Fruit fly (Drosophila melanogaster) whole organism, embryonic: Measurements from ENCODE around the gene Pka-C1.
A peak's percentile ranks its signal among the peaks of the same experiment; 100 is the strongest.

ENCODE experiments used
- CG11723 ChIP-seq: fragments of 200-800 bp; sonication (Bioruptor generic); optimal IDR thresholded peaks from 2 replicates; lab custom pipeline; 2017; ENCODE audit warnings: missing biosample characterization, mild to moderate bottlenecking, missing genetic modification characterization
- CG12071 ChIP-seq: fragments of 200-800 bp; sonication (Bioruptor generic); optimal IDR thresholded peaks from 3 replicates; lab custom pipeline; 2018; ENCODE audit warnings: missing biosample characterization, mild to moderate bottlenecking, missing genetic modification characterization
- CG13296 ChIP-seq: fragments of 200-800 bp; sonication (Bioruptor generic); optimal IDR thresholded peaks from 3 replicates; lab custom pipeline; 2018; ENCODE audit warnings: missing biosample characterization, mild to moderate bottlenecking, missing genetic modification characterization
- CG14965 ChIP-seq: fragments of 200-800 bp; sonication (Bioruptor generic); optimal IDR thresholded peaks from 2 replicates; lab custom pipeline; 2016; ENCODE audit warnings: missing biosample characterization, missing genetic modification characterization, borderline replicate concordance
- CG15514 ChIP-seq: fragments of 200-800 bp; sonication (Bioruptor generic); optimal IDR thresholded peaks from 3 replicates; lab custom pipeline; 2017; ENCODE audit warnings: missing biosample characterization, missing genetic modification characterization, mild to moderate bottlenecking, moderate library complexity, missing genetic modification reagents
- CG15601 ChIP-seq: fragments of 200-800 bp; sonication (Bioruptor generic); optimal IDR thresholded peaks from 3 replicates; lab custom pipeline; 2019; ENCODE audit warnings: missing biosample characterization, mild to moderate bottlenecking, missing genetic modification characterization, moderate library complexity
- CG16813 ChIP-seq: fragments of 200-800 bp; sonication (Bioruptor generic); IDR thresholded peaks from 3 replicates; pipeline ENCODE4 v1.3.6; 2022; ENCODE audit warnings: missing biosample characterization, missing genetic modification characterization; ENCODE audit not compliant: partially characterized antibody
- CG30403 ChIP-seq: fragments of 200-800 bp; sonication (Bioruptor generic); optimal IDR thresholded peaks from 3 replicates; lab custom pipeline; 2016; ENCODE audit warnings: missing biosample characterization, missing genetic modification characterization
- CG30431 ChIP-seq: fragments of 200-800 bp; sonication (Bioruptor generic); optimal IDR thresholded peaks from 2 replicates; lab custom pipeline; 2017; ENCODE audit warnings: missing biosample characterization, missing genetic modification characterization
- CG32532 ChIP-seq: fragments of 200-800 bp; sonication (Bioruptor generic); IDR thresholded peaks from 2 replicates; pipeline ENCODE4 v1.3.6; 2022; ENCODE audit warnings: missing biosample characterization, missing genetic modification characterization
- CG32767 ChIP-seq: fragments of 200-800 bp; sonication (Bioruptor generic); IDR thresholded peaks from 2 replicates; pipeline ENCODE4 v1.3.6; 2022; ENCODE audit warnings: missing biosample characterization, missing genetic modification characterization
- CG7745 ChIP-seq: fragments of 200-800 bp; sonication (Bioruptor generic); optimal IDR thresholded peaks from 2 replicates; lab custom pipeline; 2018; ENCODE audit warnings: missing biosample characterization, mild to moderate bottlenecking, missing genetic modification characterization, moderate library complexity
- CG7928 ChIP-seq: fragments of 200-800 bp; sonication (Bioruptor generic); optimal IDR thresholded peaks from 2 replicates; lab custom pipeline; 2017; ENCODE audit warnings: missing biosample characterization, mild to moderate bottlenecking, missing genetic modification characterization
- CG8290 ChIP-seq, 3 experiments: fragments of 200-800 bp; sonication (Bioruptor generic); optimal IDR thresholded peaks; 2 replicates each; lab custom pipeline; 2016 to 2019; ENCODE audit warnings: missing biosample characterization in 3 of 3, missing genetic modification characterization in 3 of 3, mild to moderate bottlenecking in 2 of 3, moderate library complexity in 1 of 3
- Fer1 ChIP-seq: fragments of 200-800 bp; sonication (Bioruptor generic); optimal IDR thresholded peaks from 2 replicates; lab custom pipeline; 2017; ENCODE audit warnings: missing biosample characterization, mild to moderate bottlenecking, missing genetic modification characterization
- Fer2 ChIP-seq: fragments of 200-800 bp; sonication (Bioruptor generic); optimal IDR thresholded peaks from 2 replicates; lab custom pipeline; 2018; ENCODE audit warnings: missing biosample characterization, mild to moderate bottlenecking, missing genetic modification characterization, moderate library complexity
- HLHmδ ChIP-seq: fragments of 200-800 bp; sonication (Bioruptor generic); optimal IDR thresholded peaks from 2 replicates; lab custom pipeline; 2018; ENCODE audit warnings: missing biosample characterization, mild to moderate bottlenecking, missing genetic modification characterization, moderate library complexity
- Jarid2 ChIP-seq: fragments of 200-800 bp; sonication (Bioruptor generic); optimal IDR thresholded peaks from 3 replicates; lab custom pipeline; 2017; ENCODE audit warnings: mild to moderate bottlenecking, missing biosample characterization, missing genetic modification reagents, missing genetic modification characterization
- NFAT ChIP-seq: fragments of 200-800 bp; sonication (Bioruptor generic); IDR thresholded peaks from 2 replicates; pipeline ENCODE4 v1.3.6; 2022; ENCODE audit warnings: missing biosample characterization, missing genetic modification characterization
- Oaz ChIP-seq: fragments of 200-800 bp; sonication (Bioruptor generic); IDR thresholded peaks from 2 replicates; pipeline ENCODE4 v1.3.6; 2022; ENCODE audit warnings: missing biosample characterization, missing genetic modification characterization
- Six4 ChIP-seq: fragments of 200-800 bp; sonication (Bioruptor generic); optimal IDR thresholded peaks from 2 replicates; lab custom pipeline; 2016; ENCODE audit warnings: missing biosample characterization, missing genetic modification characterization
- cas ChIP-seq: fragments of 200-800 bp; sonication (Bioruptor generic); IDR thresholded peaks from 2 replicates; pipeline ENCODE4 v1.3.6; 2022; ENCODE audit warnings: missing biosample characterization, missing genetic modification characterization
- ci ChIP-seq: fragments of 200-800 bp; sonication (Bioruptor generic); IDR thresholded peaks from 3 replicates; pipeline ENCODE4 v1.3.6; 2022; ENCODE audit warnings: missing biosample characterization, missing genetic modification characterization
- fd64A ChIP-seq: fragments of 200-800 bp; sonication (Bioruptor generic); optimal IDR thresholded peaks from 3 replicates; lab custom pipeline; 2018; ENCODE audit warnings: missing biosample characterization, mild to moderate bottlenecking, missing genetic modification characterization
- grau ChIP-seq: fragments of 200-800 bp; optimal IDR thresholded peaks from 3 replicates; lab custom pipeline; 2019; ENCODE audit warnings: missing biosample characterization, mild to moderate bottlenecking, missing genetic modification characterization, moderate library complexity
- gsb-n ChIP-seq: fragments of 200-800 bp; sonication (Bioruptor generic); optimal IDR thresholded peaks from 3 replicates; lab custom pipeline; 2018; ENCODE audit warnings: missing biosample characterization, mild to moderate bottlenecking, missing genetic modification characterization
- her ChIP-seq: fragments of 200-800 bp; sonication (Bioruptor generic); optimal IDR thresholded peaks from 2 replicates; lab custom pipeline; 2016; ENCODE audit warnings: missing biosample characterization, missing genetic modification characterization
- kay ChIP-seq: fragments of 200-800 bp; sonication (Bioruptor generic); optimal IDR thresholded peaks from 2 replicates; lab custom pipeline; 2016; ENCODE audit warnings: missing biosample characterization, missing genetic modification characterization
- lbe ChIP-seq: fragments of 200-800 bp; sonication (Bioruptor generic); optimal IDR thresholded peaks from 2 replicates; lab custom pipeline; 2016; ENCODE audit warnings: missing biosample characterization, mild to moderate bottlenecking, missing genetic modification characterization
- mirr ChIP-seq: fragments of 200-800 bp; sonication (Bioruptor generic); optimal IDR thresholded peaks from 3 replicates; lab custom pipeline; 2018; ENCODE audit warnings: missing biosample characterization, mild to moderate bottlenecking, missing genetic modification characterization
- otp ChIP-seq: fragments of 200-800 bp; sonication (Bioruptor generic); IDR thresholded peaks from 3 replicates; pipeline ENCODE4, ENCODE4 v1.3.6; 2022; ENCODE audit warnings: missing biosample characterization, missing genetic modification characterization
- pan ChIP-seq, 4 experiments: fragments of >200 bp in 3 of 4; fragments of 200-800 bp in 1 of 4; sonication (Bioruptor generic) in 1 of 4; optimal IDR thresholded peaks in 3 of 4; IDR thresholded peaks in 1 of 4; 2 replicates each; pipeline versions ENCODE4 v1.3.6 to Lab custom; 2017 to 2022; ENCODE audit warnings: missing biosample characterization in 2 of 4, missing genetic modification characterization in 2 of 4, mixed read lengths in 1 of 4
- row ChIP-seq: fragments of 200-800 bp; sonication (Bioruptor generic); IDR thresholded peaks from 3 replicates; pipeline ENCODE4 v1.3.6; 2022; ENCODE audit warnings: missing biosample characterization, missing genetic modification characterization
- sens-2 ChIP-seq: fragments of 200-800 bp; sonication (Bioruptor generic); IDR thresholded peaks from 2 replicates; pipeline ENCODE4 v1.3.6; 2022; ENCODE audit warnings: missing biosample characterization, missing genetic modification characterization
- so ChIP-seq: fragments of 200-800 bp; sonication (Bioruptor generic); IDR thresholded peaks from 3 replicates; pipeline ENCODE4 v1.3.6; 2022; ENCODE audit warnings: missing biosample characterization, missing genetic modification characterization
- stc ChIP-seq: fragments of 200-800 bp; sonication (Bioruptor generic); IDR thresholded peaks from 2 replicates; pipeline ENCODE4 v1.3.6; 2022; ENCODE audit warnings: missing biosample characterization, missing genetic modification characterization
- twi ChIP-seq: fragments of 200-800 bp; optimal IDR thresholded peaks from 2 replicates; lab custom pipeline; 2019; ENCODE audit warnings: missing biosample characterization, mild to moderate bottlenecking, missing genetic modification characterization, moderate library complexity
- vfl ChIP-seq: fragments of 200-800 bp; sonication (Bioruptor generic); optimal IDR thresholded peaks from 2 replicates; lab custom pipeline; 2016; ENCODE audit warnings: missing biosample characterization, missing genetic modification characterization
- vvl ChIP-seq: fragments of 200-800 bp; sonication (Bioruptor generic); IDR thresholded peaks from 2 replicates; pipeline ENCODE4 v1.3.6; 2022; ENCODE audit warnings: missing biosample characterization, missing genetic modification characterization
- z ChIP-seq: fragments of 200-800 bp; sonication (Bioruptor generic); IDR thresholded peaks from 3 replicates; pipeline ENCODE4 v1.3.6; 2022; ENCODE audit warnings: missing biosample characterization, missing genetic modification characterization
- zen ChIP-seq: fragments of 200-800 bp; sonication (Bioruptor generic); optimal IDR thresholded peaks from 3 replicates; lab custom pipeline; 2018; ENCODE audit warnings: missing biosample characterization, mild to moderate bottlenecking, missing genetic modification characterization, moderate library complexity

The Pka-C1 gene

DNA sequence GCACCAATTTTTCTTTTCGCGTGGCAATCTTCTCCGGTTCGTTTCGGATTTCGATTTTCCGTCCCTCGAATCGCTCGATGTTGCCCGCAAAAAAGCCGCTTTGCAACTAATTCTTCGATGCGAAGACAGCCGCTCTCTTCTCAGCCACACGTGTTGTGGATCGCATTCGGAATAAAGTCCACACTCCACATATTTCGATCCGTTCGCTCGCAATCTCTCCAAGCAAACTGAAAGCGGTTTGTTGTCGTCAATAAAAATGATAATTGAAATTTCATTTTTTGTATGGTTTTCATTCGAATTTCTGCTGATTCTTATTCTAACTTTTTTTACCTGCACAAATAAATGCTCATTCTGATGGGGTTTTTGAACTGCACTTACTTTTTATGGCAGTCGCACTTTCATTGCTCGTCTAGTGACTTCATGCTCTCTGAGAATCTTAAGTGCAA is 6.8 kb upstream of the Pka-C1 start, which contains the start of gene CG31710 (continued):
- TF ChIP-seq ci, result peak; percentile 27; the same call in 1 of the 3 replicates
- TF ChIP-seq Oaz (GFP tag; lab: Robert Waterston, UW), result no peak
- TF ChIP-seq gsb-n (tag; lab: Kevin White, UChicago), result no peak
- no peak for TF ChIP-seq Six4 (GFP tag; lab: Kevin White, UChicago)
- TF ChIP-seq CG30431 (GFP tag; lab: Kevin White, UChicago), result no peak
- TF ChIP-seq stc (GFP tag; lab: Robert Waterston, UW), result peak; percentile 24; the same call in 1 of the 2 replicates
- peak; percentile 56; the same call in 1 of the 2 replicates for TF ChIP-seq vvl (GFP tag; lab: Robert Waterston, UW)
- TF ChIP-seq z (GFP tag; lab: Robert Waterston, UW), result no peak
- TF ChIP-seq fd64A (GFP tag; lab: Kevin White, UChicago), result no peak
- no peak for TF ChIP-seq vfl (GFP tag; lab: Kevin White, UChicago)
- peak; percentile 89 for TF ChIP-seq Jarid2 (GFP tag; lab: Kevin White, UChicago)
- TF ChIP-seq CG16813 (GFP tag; lab: Robert Waterston, UW), result no peak
- TF ChIP-seq Fer2 (tag; lab: Kevin White, UChicago), result no peak
- peak; percentile 17 for TF ChIP-seq Fer1 (GFP tag; lab: Kevin White, UChicago)
- TF ChIP-seq CG11723 (GFP tag; lab: Kevin White, UChicago), result no peak
- TF ChIP-seq twi, result no peak
- peak; percentile 30; the same call in 1 of the 2 replicates for TF ChIP-seq CG32532 (GFP tag; lab: Robert Waterston, UW)
- no peak for TF ChIP-seq otp
- TF ChIP-seq CG15514 (GFP tag; lab: Kevin White, UChicago), result peak; percentile 20
- no peak for TF ChIP-seq CG12071 (GFP tag; lab: Kevin White, UChicago)
- peak; percentile 26 for TF ChIP-seq CG15601 (tag; lab: Kevin White, UChicago)
- no peak for TF ChIP-seq CG14965 (GFP tag; lab: Kevin White, UChicago)
- TF ChIP-seq HLHmδ (GFP tag; lab: Kevin White, UChicago), result peak; percentile 78
- TF ChIP-seq CG13296, result no peak
- peak; percentile 34 for TF ChIP-seq her (GFP tag; lab: Kevin White, UChicago)
- TF ChIP-seq NFAT, result no peak
- TF ChIP-seq sens-2 (GFP tag; lab: Robert Waterston, UW), result peak; percentile 18; the same call in 1 of the 2 replicates
- TF ChIP-seq CG7745 (tag; lab: Kevin White, UChicago), result no peak
- TF ChIP-seq CG7928 (GFP tag; lab: Kevin White, UChicago), result no peak
- no peak for TF ChIP-seq CG30403 (GFP tag; lab: Kevin White, UChicago)
- no peak for TF ChIP-seq CG8290 (GFP tag; optimal IDR thresholded peaks at IDR 0.05; lab: Kevin White, UChicago)
- TF ChIP-seq CG8290 (tag; optimal IDR thresholded peaks at IDR 0.05; lab: Kevin White, UChicago), result peak in 1 of 2 experiments; percentile 45
- TF ChIP-seq pan (optimal IDR thresholded peaks at IDR 0.05; lab: Kevin White, UChicago), result no peak
- TF ChIP-seq pan (GFP tag; optimal IDR thresholded peaks at IDR 0.05 in 1 of 2, IDR thresholded peaks at IDR 0.05 in 1 of 2), result peak in 1 of 2 experiments; percentile 15
- peak; percentile 7 for TF ChIP-seq grau (tag; lab: Kevin White, UChicago)
- TF ChIP-seq cas, result 0 out of 2 replicates have a peak, but pooled peaks have one; percentile 14
- TF ChIP-seq zen (tag; lab: Kevin White, UChicago), result no peak
- TF ChIP-seq CG32767 (GFP tag; lab: Robert Waterston, UW), result no peak
- no peak for TF ChIP-seq row (GFP tag; lab: Robert Waterston, UW)
- TF ChIP-seq kay (GFP tag; lab: Kevin White, UChicago), result no peak
- TF ChIP-seq mirr, result peak; percentile 22
- peak; percentile 48 for TF ChIP-seq lbe (GFP tag; lab: Kevin White, UChicago)
- TF ChIP-seq so (GFP tag; lab: Robert Waterston, UW), result 0 out of 3 replicates have a peak, but pooled peaks have one; percentile 56
